Fruit fly (Drosophila melanogaster): ENCODE results near the gene CG2120.

DNA sequence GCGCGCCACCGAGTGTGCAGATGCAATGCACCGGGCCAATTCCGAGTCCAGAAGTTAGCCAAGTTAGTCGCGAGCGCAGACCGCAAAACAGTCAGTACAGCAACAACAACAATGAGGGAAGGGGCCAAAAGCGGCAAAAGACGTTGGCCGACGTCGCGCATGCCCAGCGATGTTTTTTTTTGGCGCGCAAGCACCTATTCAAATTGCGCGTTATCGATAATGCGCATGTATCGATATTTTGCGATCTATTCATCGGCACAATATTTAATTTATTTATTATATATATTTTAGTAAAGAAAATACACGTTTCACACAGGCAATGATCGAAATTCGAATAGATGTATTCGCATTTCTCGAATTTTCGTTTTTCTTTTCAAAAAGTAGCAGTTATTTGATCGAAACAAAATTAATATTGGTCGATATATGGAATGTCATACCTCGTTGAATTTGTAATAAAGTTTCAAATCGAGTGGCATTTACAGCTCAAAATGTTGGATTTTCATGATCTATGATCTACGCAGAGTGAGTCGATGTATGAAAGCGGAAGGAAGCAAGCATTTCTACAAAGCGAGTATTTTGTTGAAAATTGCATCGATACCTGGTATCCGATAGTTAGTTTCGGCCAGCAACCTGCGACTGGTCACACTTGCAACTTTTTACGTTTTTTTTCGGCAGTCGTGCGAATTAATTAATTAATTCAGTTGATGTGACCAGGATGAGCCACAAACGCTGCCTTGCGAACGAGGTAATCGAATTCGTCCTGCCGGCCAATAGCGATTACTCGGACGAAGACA is 6.2 kb upstream of the CG2120 start, which contains the start of gene CG2116:
- TF ChIP-seq h (optimal IDR thresholded peaks at IDR 0.05) (no peak), insv (optimal IDR thresholded peaks at IDR 0.05) (no peak), psq (optimal IDR thresholded peaks at IDR 0.05) (no peak)
